Worm (Caenorhabditis elegans) whole organism, L4 larva: Measurements from ENCODE around the gene lido-18.

Source experiments
- R02D3.7 ChIP-seq: fragments of 150-350 bp; sonication (generic microtip); optimal IDR thresholded peaks from 3 replicates; lab custom pipeline; 2014; ENCODE audit warnings: missing biosample characterization, missing genetic modification characterization
- T20F7.1 ChIP-seq: fragments of 200-800 bp; sonication (Bioruptor generic); optimal IDR thresholded peaks from 2 replicates; lab custom pipeline; 2018; ENCODE audit warnings: mild to moderate bottlenecking, missing genetic modification characterization, missing compliant biosample characterization
- T26A8.4 ChIP-seq: fragments of 200-800 bp; sonication (Bioruptor generic); IDR thresholded peaks from 2 replicates; pipeline ENCODE4 v1.3.6; 2022; ENCODE audit warnings: missing genetic modification characterization, missing compliant biosample characterization
- Y48G9A.11 ChIP-seq: fragments of 200-800 bp; sonication (Bioruptor generic); IDR thresholded peaks from 2 replicates; pipeline ENCODE4 v1.3.6; 2022; ENCODE audit warnings: missing genetic modification reagents, missing genetic modification characterization, missing compliant biosample characterization
- Y75B8A.6 ChIP-seq: fragments of 200-800 bp; sonication (Bioruptor generic); IDR thresholded peaks from 2 replicates; pipeline ENCODE4 v1.3.6; 2022; ENCODE audit warnings: missing genetic modification reagents, missing genetic modification characterization, missing compliant biosample characterization
- ZK337.2 ChIP-seq: fragments of 200-800 bp; sonication (Bioruptor generic); IDR thresholded peaks from 2 replicates; pipeline ENCODE4 v1.3.6; 2022; ENCODE audit warnings: missing genetic modification reagents, missing genetic modification characterization, missing compliant biosample characterization
- aha-1 ChIP-seq: fragments of 150-350 bp; peaks from one replicate; lab custom pipeline; 2014; ENCODE audit warnings: missing biosample characterization, missing genetic modification characterization
- ceh-32 ChIP-seq: sonication (generic microtip); optimal IDR thresholded peaks from 2 replicates; lab custom pipeline; 2016; ENCODE audit warnings: mild to moderate bottlenecking, missing genetic modification characterization, missing compliant biosample characterization; ENCODE audit not compliant: poor library complexity
- ceh-82 ChIP-seq: sonication (generic microtip); optimal IDR thresholded peaks from 2 replicates; lab custom pipeline; 2017; ENCODE audit warnings: missing biosample characterization, missing genetic modification characterization
- ces-1 ChIP-seq: fragments of 150-350 bp; sonication (generic microtip); optimal IDR thresholded peaks from 4 replicates; lab custom pipeline; 2014; ENCODE audit warnings: missing biosample characterization, missing genetic modification reagents, missing genetic modification characterization
- cey-2 ChIP-seq: sonication (generic microtip); optimal IDR thresholded peaks from 3 replicates; lab custom pipeline; 2017; ENCODE audit warnings: missing genetic modification characterization, mild to moderate bottlenecking, missing compliant biosample characterization, antibody characterized with exemption, borderline replicate concordance; ENCODE audit not compliant: insufficient read depth
- ctbp-1 ChIP-seq: fragments of 200-800 bp; sonication (Bioruptor generic); IDR thresholded peaks from 2 replicates; pipeline ENCODE4 v1.3.6; 2022; ENCODE audit warnings: missing genetic modification reagents, missing genetic modification characterization, missing compliant biosample characterization
- daf-12 ChIP-seq: fragments of 150-350 bp; optimal IDR thresholded peaks from 2 replicates; lab custom pipeline; 2014; ENCODE audit warnings: missing biosample characterization, missing genetic modification reagents, missing genetic modification characterization
- daf-19 ChIP-seq: fragments of 200-800 bp; sonication (Bioruptor generic); conservative IDR thresholded peaks from 2 replicates; pipeline ENCODE4 v1.3.6; 2022; ENCODE audit warnings: missing genetic modification characterization, missing compliant biosample characterization
- daf-8 ChIP-seq: fragments of 200-800 bp; sonication (Bioruptor generic); IDR thresholded peaks from 2 replicates; pipeline ENCODE4 v1.3.6; 2022; ENCODE audit warnings: missing genetic modification characterization, missing compliant biosample characterization
- dmd-9 ChIP-seq: fragments of 200-800 bp; sonication (Bioruptor generic); IDR thresholded peaks from 2 replicates; pipeline ENCODE4 v1.3.6; 2022; ENCODE audit warnings: missing genetic modification reagents, missing genetic modification characterization, missing compliant biosample characterization
- egl-27 ChIP-seq: sonication (generic microtip); optimal IDR thresholded peaks from 3 replicates; lab custom pipeline; 2017; ENCODE audit warnings: missing biosample characterization, missing genetic modification reagents, missing genetic modification characterization
- egl-43 ChIP-seq: fragments of 200-800 bp; sonication (Bioruptor generic); IDR thresholded peaks from 2 replicates; pipeline ENCODE4 v1.3.6; 2022; ENCODE audit warnings: missing genetic modification reagents, missing genetic modification characterization, missing compliant biosample characterization
- fkh-10 ChIP-seq: fragments of 150-350 bp; optimal IDR thresholded peaks from 2 replicates; lab custom pipeline; 2014; ENCODE audit warnings: missing biosample characterization, missing genetic modification reagents, missing genetic modification characterization
- hif-1 ChIP-seq, 2 experiments: sonication (generic microtip); optimal IDR thresholded peaks; 2 replicates each; lab custom pipeline; 2016 to 2017; ENCODE audit warnings: missing compliant biosample characterization in 2 of 2, missing genetic modification characterization in 2 of 2, missing genetic modification reagents in 2 of 2, missing genotype in 2 of 2, mild to moderate bottlenecking in 1 of 2
- hlh-11 ChIP-seq: fragments of 200-800 bp; sonication (Bioruptor generic); optimal IDR thresholded peaks from 2 replicates; lab custom pipeline; 2018; ENCODE audit warnings: mild to moderate bottlenecking, missing genetic modification characterization, missing compliant biosample characterization
- hmg-1.1 ChIP-seq: fragments of 200-800 bp; sonication (Bioruptor generic); IDR thresholded peaks from 2 replicates; pipeline ENCODE4 v1.3.6; 2022; ENCODE audit warnings: missing genetic modification reagents, missing genetic modification characterization, missing compliant biosample characterization
- lin-13 ChIP-seq: fragments of 150-350 bp; optimal IDR thresholded peaks from 2 replicates; lab custom pipeline; 2014; ENCODE audit warnings: missing biosample characterization, missing genetic modification reagents, missing genetic modification characterization
- lin-15B ChIP-seq: fragments of 150-350 bp; sonication (generic microtip); optimal IDR thresholded peaks from 3 replicates; lab custom pipeline; 2014; ENCODE audit warnings: missing biosample characterization, missing genetic modification characterization
- lin-29 ChIP-seq: fragments of 200-800 bp; sonication (Bioruptor generic); IDR thresholded peaks from 2 replicates; pipeline ENCODE4 v1.3.6; 2022; ENCODE audit warnings: missing genetic modification reagents, missing genetic modification characterization, missing compliant biosample characterization
- lin-38 ChIP-seq: fragments of 200-800 bp; sonication (Bioruptor generic); IDR thresholded peaks from 2 replicates; pipeline ENCODE4 v1.3.6; 2022; ENCODE audit warnings: missing genetic modification reagents, missing genetic modification characterization, missing compliant biosample characterization
- lir-3 ChIP-seq: sonication (generic microtip); optimal IDR thresholded peaks from 2 replicates; lab custom pipeline; 2016; ENCODE audit warnings: mild to moderate bottlenecking, missing genetic modification characterization, missing compliant biosample characterization
- lsy-2 ChIP-seq, 2 experiments: fragments of 150-350 bp in 1 of 2; sonication (generic microtip) in 1 of 2; optimal IDR thresholded peaks; 2 replicates each; lab custom pipeline; 2014 to 2017; ENCODE audit warnings: missing biosample characterization in 2 of 2, missing genetic modification characterization in 2 of 2
- madf-9 ChIP-seq: fragments of 200-800 bp; sonication (Bioruptor generic); conservative IDR thresholded peaks from 2 replicates; pipeline ENCODE4 v1.3.6; 2022; ENCODE audit warnings: missing genetic modification reagents, missing genetic modification characterization, missing compliant biosample characterization
- mdl-1 ChIP-seq, 2 experiments: fragments of 150-350 bp in 1 of 2; sonication (generic microtip) in 1 of 2; optimal IDR thresholded peaks; 2 replicates each; lab custom pipeline; 2014 to 2017; ENCODE audit warnings: missing biosample characterization in 2 of 2, missing genetic modification characterization in 2 of 2
- nhr-102 ChIP-seq: sonication (generic microtip); optimal IDR thresholded peaks from 2 replicates; lab custom pipeline; 2016; ENCODE audit warnings: mild to moderate bottlenecking, missing genetic modification characterization, moderate library complexity, missing compliant biosample characterization
- nhr-11 ChIP-seq: fragments of 150-350 bp; optimal IDR thresholded peaks from 2 replicates; lab custom pipeline; 2014; ENCODE audit warnings: missing biosample characterization, missing genetic modification characterization
- nhr-111 ChIP-seq: fragments of 200-800 bp; sonication (Bioruptor generic); optimal IDR thresholded peaks from 2 replicates; lab custom pipeline; 2018; ENCODE audit warnings: mild to moderate bottlenecking, missing genetic modification characterization, missing compliant biosample characterization
- nhr-237 ChIP-seq: sonication (generic microtip); optimal IDR thresholded peaks from 2 replicates; lab custom pipeline; 2017; ENCODE audit warnings: missing biosample characterization, missing genetic modification characterization
- nhr-25 ChIP-seq: sonication (generic microtip); optimal IDR thresholded peaks from 2 replicates; lab custom pipeline; 2017; ENCODE audit warnings: missing genetic modification characterization, mild to moderate bottlenecking, missing compliant biosample characterization, antibody characterized with exemption, moderate library complexity, borderline replicate concordance; ENCODE audit not compliant: insufficient read depth
- nhr-28 ChIP-seq: fragments of 150-350 bp; optimal IDR thresholded peaks from 2 replicates; lab custom pipeline; 2014; ENCODE audit warnings: missing biosample characterization, missing genetic modification characterization
- nhr-48 ChIP-seq: sonication (generic microtip); optimal IDR thresholded peaks from 2 replicates; lab custom pipeline; 2016; ENCODE audit warnings: mild to moderate bottlenecking, missing genetic modification characterization, missing compliant biosample characterization
- nhr-6 ChIP-seq: fragments of 150-350 bp; optimal IDR thresholded peaks from 2 replicates; lab custom pipeline; 2014; ENCODE audit warnings: missing biosample characterization, missing genetic modification characterization
- nhr-77 ChIP-seq: fragments of 150-350 bp; optimal IDR thresholded peaks from 2 replicates; lab custom pipeline; 2014; ENCODE audit warnings: missing biosample characterization, missing genetic modification characterization
- php-3 ChIP-seq: fragments of 200-800 bp; sonication (Bioruptor generic); IDR thresholded peaks from 2 replicates; pipeline ENCODE4 v1.3.6; 2022; ENCODE audit warnings: missing genetic modification reagents, missing genetic modification characterization, missing compliant biosample characterization
- rbr-2 ChIP-seq: sonication (generic microtip); optimal IDR thresholded peaks from 2 replicates; lab custom pipeline; 2016; ENCODE audit warnings: missing genotype, missing genetic modification characterization, missing compliant biosample characterization
- saeg-2 ChIP-seq: fragments of 200-800 bp; sonication (Bioruptor generic); IDR thresholded peaks from 2 replicates; pipeline ENCODE4 v1.3.6; 2022; ENCODE audit warnings: missing genetic modification reagents, missing genetic modification characterization, missing compliant biosample characterization
- sdz-12 ChIP-seq: fragments of 200-800 bp; sonication (Bioruptor generic); optimal IDR thresholded peaks from 2 replicates; lab custom pipeline; 2018; ENCODE audit warnings: mild to moderate bottlenecking, missing genetic modification characterization, missing compliant biosample characterization
- set-16 ChIP-seq: fragments of 200-800 bp; sonication (Bioruptor generic); IDR thresholded peaks from 2 replicates; pipeline ENCODE4 v1.3.6; 2022; ENCODE audit warnings: missing genetic modification reagents, missing genetic modification characterization, missing compliant biosample characterization
- skn-1 ChIP-seq: fragments of 150-350 bp; optimal IDR thresholded peaks from 2 replicates; lab custom pipeline; 2014; ENCODE audit warnings: missing biosample characterization, missing genetic modification characterization
- snpc-1.2 ChIP-seq: fragments of 200-800 bp; sonication (Bioruptor generic); IDR thresholded peaks from 2 replicates; pipeline ENCODE4 v1.3.6; 2022; ENCODE audit warnings: missing genetic modification reagents, missing genetic modification characterization, missing compliant biosample characterization
- snpc-4 ChIP-seq: fragments of 150-350 bp; optimal IDR thresholded peaks from 2 replicates; lab custom pipeline; 2014; ENCODE audit warnings: missing biosample characterization, missing genetic modification characterization
- tag-97 ChIP-seq: fragments of 200-800 bp; sonication (Bioruptor generic); IDR thresholded peaks from 2 replicates; pipeline ENCODE4 v1.3.6; 2022; ENCODE audit warnings: missing genetic modification characterization, missing compliant biosample characterization
- unc-62 ChIP-seq, 3 experiments: fragments of 150-350 bp in 1 of 3; sonication (generic microtip); optimal IDR thresholded peaks in 2 of 3; peaks in 1 of 3; 1 replicate in 1 of 3; 2 replicates in 2 of 3; lab custom pipeline; 2014 to 2017; ENCODE audit warnings: missing biosample characterization in 3 of 3, missing genetic modification characterization in 3 of 3, missing genetic modification reagents in 3 of 3, missing genotype in 1 of 3
- zfp-2 ChIP-seq: sonication (generic microtip); optimal IDR thresholded peaks from 2 replicates; lab custom pipeline; 2016; ENCODE audit warnings: mild to moderate bottlenecking, missing genetic modification characterization, missing compliant biosample characterization
- zip-2 ChIP-seq: fragments of 150-350 bp; optimal IDR thresholded peaks from 2 replicates; lab custom pipeline; 2014; ENCODE audit warnings: missing biosample characterization, missing genetic modification characterization

Gene lido-18

ce11 chrIII:7710943-7711342 lies 48.9 kb downstream of the lido-18 start (continued):
- no peak for TF ChIP-seq nhr-237 (tag; lab: Kevin White, UChicago)
- peak; percentile 34; the same call in 1 of the 2 replicates for TF ChIP-seq lin-38
- TF ChIP-seq lin-15B (tag; lab: Kevin White, UChicago): no peak
- peak; percentile 46 for TF ChIP-seq rbr-2 (tag; lab: Kevin White, UChicago)
- no peak for TF ChIP-seq cey-2
- TF ChIP-seq fkh-10: no peak
- no peak for TF ChIP-seq Y48G9A.11 (GFP tag; lab: Robert Waterston, UW)
- TF ChIP-seq nhr-6 (tag; lab: Kevin White, UChicago): no peak
- no peak for TF ChIP-seq set-16 (GFP tag; lab: Robert Waterston, UW)
- no peak for TF ChIP-seq ZK337.2 (GFP tag; lab: Robert Waterston, UW)
- no peak for TF ChIP-seq skn-1 (tag; lab: Kevin White, UChicago)
- no peak for TF ChIP-seq ceh-82 (tag; lab: Kevin White, UChicago)
- no peak for TF ChIP-seq sdz-12
- no peak for TF ChIP-seq egl-27 (tag; lab: Kevin White, UChicago)
- no peak for TF ChIP-seq lin-29 (GFP tag; lab: Robert Waterston, UW)
- TF ChIP-seq egl-43 (GFP tag; lab: Robert Waterston, UW): peak; percentile 70
- no peak for TF ChIP-seq unc-62 (GFP tag; optimal IDR thresholded peaks at IDR 0.05 in 1 of 2; lab: Kevin White, UChicago)
- TF ChIP-seq unc-62 (tag; optimal IDR thresholded peaks at IDR 0.05; lab: Kevin White, UChicago): no peak
- no peak for TF ChIP-seq daf-8 (GFP tag; lab: Robert Waterston, UW)
- no peak for TF ChIP-seq snpc-4 (tag; lab: Kevin White, UChicago)
- no peak for TF ChIP-seq aha-1 (tag; lab: Kevin White, UChicago)
- peak; percentile 60 for TF ChIP-seq hmg-1.1 (GFP tag; lab: Robert Waterston, UW)
- no peak for TF ChIP-seq saeg-2 (GFP tag; lab: Robert Waterston, UW)
- no peak for TF ChIP-seq lir-3 (tag; lab: Kevin White, UChicago)
- TF ChIP-seq nhr-111: no peak
- TF ChIP-seq mdl-1 (tag; optimal IDR thresholded peaks at IDR 0.05; lab: Kevin White, UChicago): no peak
- peak in 1 of 2 experiments; percentile 57 for TF ChIP-seq lsy-2 (tag; optimal IDR thresholded peaks at IDR 0.05; lab: Kevin White, UChicago)
- no peak for TF ChIP-seq zip-2 (tag; lab: Kevin White, UChicago)
- no peak for TF ChIP-seq R02D3.7 (tag; lab: Kevin White, UChicago)
- no peak for TF ChIP-seq tag-97 (GFP tag; lab: Robert Waterston, UW)
- no peak for TF ChIP-seq nhr-25 (tag; lab: Kevin White, UChicago)
- TF ChIP-seq dmd-9 (GFP tag; lab: Robert Waterston, UW): no peak
- no peak for TF ChIP-seq nhr-11
- no peak for TF ChIP-seq hif-1 (tag; optimal IDR thresholded peaks at IDR 0.05; lab: Kevin White, UChicago)
- no peak for TF ChIP-seq nhr-48 (tag; lab: Kevin White, UChicago)
- peak; percentile 94 for TF ChIP-seq lin-13 (GFP tag; lab: Kevin White, UChicago)
- TF ChIP-seq php-3 (GFP tag; lab: Robert Waterston, UW): no peak
- peak; percentile 45 for TF ChIP-seq nhr-28 (tag; lab: Kevin White, UChicago)
- no peak for TF ChIP-seq ctbp-1 (GFP tag; lab: Robert Waterston, UW)
- TF ChIP-seq madf-9: no peak
- TF ChIP-seq daf-19: no peak
- no peak for TF ChIP-seq Y75B8A.6 (GFP tag; lab: Robert Waterston, UW)
- no peak for TF ChIP-seq nhr-102 (tag; lab: Kevin White, UChicago)
- no peak for TF ChIP-seq T20F7.1
- TF ChIP-seq nhr-77 (tag; lab: Kevin White, UChicago): no peak
- no peak for TF ChIP-seq T26A8.4 (GFP tag; lab: Robert Waterston, UW)
- TF ChIP-seq ces-1 (GFP tag; lab: Kevin White, UChicago): no peak
- TF ChIP-seq zfp-2 (tag; lab: Kevin White, UChicago): no peak
- TF ChIP-seq snpc-1.2: no peak
- no peak for TF ChIP-seq daf-12 (tag; lab: Kevin White, UChicago)
- peak; percentile 43 for TF ChIP-seq hlh-11 (tag; lab: Kevin White, UChicago)
- TF ChIP-seq ceh-32 (tag; lab: Kevin White, UChicago): no peak
